Fruit fly (Drosophila melanogaster): ENCODE results near the gene CG12590.
A peak's percentile ranks its signal among the peaks of the same experiment; 100 is the strongest.

The CG12590 gene

dm6 chr3R:5207277-5208114, 48.1 kb downstream of the CG12590 start (continued):
- TF ChIP-seq CG17361 (GFP tag; IDR thresholded peaks at IDR 0.05) (no peak), CG12071 (GFP tag; optimal IDR thresholded peaks at IDR 0.05) (peak; percentile 37), zen (tag; optimal IDR thresholded peaks at IDR 0.05) (peak; percentile 36), Pdp1 (GFP tag; optimal IDR thresholded peaks at IDR 0.05) (no peak), Lim3 (GFP tag; IDR thresholded peaks at IDR 0.05) (no peak), sd (tag; optimal IDR thresholded peaks at IDR 0.05) (peak; percentile 82), ab (GFP tag; optimal IDR thresholded peaks at IDR 0.05) (no peak), ato (GFP tag; IDR thresholded peaks at IDR 0.05; ENCODE audit: partially characterized antibody) (no peak), CG6813 (GFP tag; optimal IDR thresholded peaks at IDR 0.05) (no peak), pros (GFP tag; optimal IDR thresholded peaks at IDR 0.05) (peak; percentile 30), CG6654 (GFP tag; optimal IDR thresholded peaks at IDR 0.05) (no peak), prd (optimal IDR thresholded peaks at IDR 0.05) (no peak), prd (GFP tag; IDR thresholded peaks at IDR 0.05) (no peak), eve (GFP tag; optimal IDR thresholded peaks at IDR 0.05) (peak in 1 of 2 experiments; percentile 11), Taf1 (GFP tag; IDR thresholded peaks at IDR 0.05) (no peak)

DNA sequence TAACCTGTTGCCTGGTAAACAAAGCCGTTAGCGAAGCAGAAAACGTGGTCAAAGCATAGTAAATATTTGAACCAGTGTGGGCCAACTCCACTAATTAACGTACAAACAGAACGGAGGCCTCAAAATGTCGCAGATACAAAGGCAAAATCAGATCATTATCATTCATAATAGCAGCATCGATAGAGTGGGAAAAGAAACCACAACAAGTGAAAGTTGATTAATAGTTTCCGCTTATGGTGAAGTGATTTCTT, 48.6 kb downstream of the CG12590 start:
- TF ChIP-seq CG17568 (GFP tag; optimal IDR thresholded peaks at IDR 0.05) (peak; percentile 20), lab (GFP tag; optimal IDR thresholded peaks at IDR 0.05) (peak; percentile 20), dpn (GFP tag; optimal IDR thresholded peaks at IDR 0.05) (no peak), abd-A (tag; optimal IDR thresholded peaks at IDR 0.05) (peak; percentile 7), mirr (GFP tag; optimal IDR thresholded peaks at IDR 0.05) (peak; percentile 19), caup (GFP tag; optimal IDR thresholded peaks at IDR 0.05; ENCODE audit: severe bottlenecking) (peak; percentile 5), seq (GFP tag; IDR thresholded peaks at IDR 0.05) (peak; percentile 31; the same call in 1 of the 2 replicates), salm (tag; optimal IDR thresholded peaks at IDR 0.05) (no peak), Dad (GFP tag; optimal IDR thresholded peaks at IDR 0.05) (no peak), PHDP (tag; optimal IDR thresholded peaks at IDR 0.05) (peak; percentile 14), scrt (GFP tag; optimal IDR thresholded peaks at IDR 0.05) (peak; percentile 1), CG15696 (tag; optimal IDR thresholded peaks at IDR 0.05) (peak; percentile 4), cas (GFP tag; IDR thresholded peaks at IDR 0.05) (no peak), otp (GFP tag; IDR thresholded peaks at IDR 0.05) (peak; percentile 36; the same call in 1 of the 3 replicates), Awh (GFP tag; IDR thresholded peaks at IDR 0.05) (peak; percentile 90), CG1603 (tag; optimal IDR thresholded peaks at IDR 0.05) (no peak), eve (GFP tag; optimal IDR thresholded peaks at IDR 0.05) (peak in 1 of 2 experiments; percentile 49), gcm (GFP tag; optimal IDR thresholded peaks at IDR 0.05) (no peak), CG8388 (GFP tag; optimal IDR thresholded peaks at IDR 0.05) (no peak), CG4707 (GFP tag; optimal IDR thresholded peaks at IDR 0.05) (peak; percentile 36), CG32767 (GFP tag; IDR thresholded peaks at IDR 0.05) (no peak), BtbVII (GFP tag; optimal IDR thresholded peaks at IDR 0.05) (peak; percentile 5), Med (GFP tag) (peak; percentile 27), sens (GFP tag) (peak; percentile 58), CG5953 (GFP tag; IDR thresholded peaks at IDR 0.05) (peak; percentile 35; the same call in 1 of the 2 replicates), CG17385 (GFP tag; optimal IDR thresholded peaks at IDR 0.05) (no peak), CG8290 (GFP tag; optimal IDR thresholded peaks at IDR 0.05) (no peak), CG8290 (tag; optimal IDR thresholded peaks at IDR 0.05) (peak in 1 of 2 experiments; percentile 32), sd (tag; optimal IDR thresholded peaks at IDR 0.05) (peak; percentile 22), CG12071 (GFP tag; optimal IDR thresholded peaks at IDR 0.05) (peak; percentile 13), CG13296 (GFP tag; optimal IDR thresholded peaks at IDR 0.05) (peak; percentile 0), CG7987 (GFP tag; optimal IDR thresholded peaks at IDR 0.05) (peak; percentile 27), CG9876 (GFP tag; optimal IDR thresholded peaks at IDR 0.05) (no peak), Asciz (GFP tag; optimal IDR thresholded peaks at IDR 0.05) (peak; percentile 29), nom (GFP tag; optimal IDR thresholded peaks at IDR 0.05) (no peak), CG17359 (tag; optimal IDR thresholded peaks at IDR 0.05) (peak; percentile 5)
